Fruit fly (Drosophila melanogaster): ENCODE data around the gene twin.

The twin gene

DNA sequence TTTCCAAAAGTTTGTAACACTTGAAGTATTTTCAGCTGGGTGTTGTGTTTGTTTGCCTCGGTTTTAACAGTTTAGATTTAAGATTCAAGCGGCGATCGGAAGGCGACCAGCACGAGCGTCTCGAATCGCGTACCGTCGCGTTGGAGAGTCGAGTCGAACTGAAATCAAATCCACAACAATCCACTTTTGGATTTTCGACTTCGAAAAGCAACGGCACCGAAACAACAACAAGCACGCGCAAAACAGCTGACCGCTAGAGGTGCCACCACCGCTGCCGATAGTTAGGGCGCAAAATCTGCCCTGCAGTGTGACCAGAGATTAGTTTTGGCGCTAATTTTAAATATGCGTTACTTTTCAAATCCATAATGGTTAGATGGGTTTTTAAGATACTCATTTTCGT, 49.3 kb upstream of the twin start, which contains the start of gene jar (continued):
- TF ChIP-seq repo (GFP tag; optimal IDR thresholded peaks at IDR 0.05), result no peak
- TF ChIP-seq tll (GFP tag; optimal IDR thresholded peaks at IDR 0.05), result peak in 1 of 2 experiments; percentile 7
- TF ChIP-seq CG11560 (tag; IDR thresholded peaks at IDR 0.05), result no peak
- no peak for TF ChIP-seq CG9437 (GFP tag; optimal IDR thresholded peaks at IDR 0.05)
- no peak for TF ChIP-seq CG1602 (GFP tag; optimal IDR thresholded peaks at IDR 0.05)
- no peak for TF ChIP-seq tx (GFP tag; optimal IDR thresholded peaks at IDR 0.05)
- TF ChIP-seq CG7357 (GFP tag; IDR thresholded peaks at IDR 0.05), result no peak
- peak; percentile 61 for TF ChIP-seq Deaf1 (tag; optimal IDR thresholded peaks at IDR 0.05)
- TF ChIP-seq her (GFP tag; optimal IDR thresholded peaks at IDR 0.05), result peak; percentile 12
- TF ChIP-seq Bdp1 (GFP tag; optimal IDR thresholded peaks at IDR 0.05), result peak; percentile 64
- TF ChIP-seq oc (tag; optimal IDR thresholded peaks at IDR 0.05), result peak; percentile 49
- peak; percentile 5 for TF ChIP-seq Blimp-1 (GFP tag; optimal IDR thresholded peaks at IDR 0.05)
- TF ChIP-seq B-H2 (GFP tag; optimal IDR thresholded peaks at IDR 0.05), result peak; percentile 69
- TF ChIP-seq CrebB (tag; optimal IDR thresholded peaks at IDR 0.05), result peak; percentile 70
- TF ChIP-seq CG11398 (GFP tag; optimal IDR thresholded peaks at IDR 0.05), result no peak
- TF ChIP-seq sob (GFP tag; IDR thresholded peaks at IDR 0.05), result peak; percentile 46; the same call in 1 of the 2 replicates
- TF ChIP-seq CG7839 (tag; optimal IDR thresholded peaks at IDR 0.05), result peak; percentile 25
- peak; percentile 98 for TF ChIP-seq Sry-δ (GFP tag; optimal IDR thresholded peaks at IDR 0.05)
- no peak for TF ChIP-seq CG6654 (GFP tag; optimal IDR thresholded peaks at IDR 0.05)
- TF ChIP-seq CG15514 (GFP tag; optimal IDR thresholded peaks at IDR 0.05), result peak; percentile 85
- no peak for TF ChIP-seq tup (GFP tag; optimal IDR thresholded peaks at IDR 0.05)
- TF ChIP-seq CG2889 (GFP tag; IDR thresholded peaks at IDR 0.05), result no peak
- TF ChIP-seq ERR (GFP tag; optimal IDR thresholded peaks at IDR 0.05), result peak; percentile 6
- TF ChIP-seq Eip74EF (GFP tag; optimal IDR thresholded peaks at IDR 0.05), result peak in 1 of 2 experiments; percentile 60
- no peak for TF ChIP-seq CG9817 (tag; optimal IDR thresholded peaks at IDR 0.05)
- TF ChIP-seq MBD-R2 (GFP tag; IDR thresholded peaks at IDR 0.05), result peak; percentile 45; the same call in 1 of the 2 replicates
- peak; percentile 4 for TF ChIP-seq CG13775 (GFP tag; optimal IDR thresholded peaks at IDR 0.05)
- peak; percentile 63 for TF ChIP-seq gcm (GFP tag; optimal IDR thresholded peaks at IDR 0.05)
- TF ChIP-seq caup (GFP tag; optimal IDR thresholded peaks at IDR 0.05; ENCODE audit: severe bottlenecking), result peak; percentile 44
- TF ChIP-seq jumu (GFP tag; optimal IDR thresholded peaks at IDR 0.05), result no peak
- TF ChIP-seq Myb (GFP tag; optimal IDR thresholded peaks at IDR 0.05), result peak; percentile 99
- peak; percentile 14 for TF ChIP-seq dmrt99B (tag; optimal IDR thresholded peaks at IDR 0.05)
- peak; percentile 19 for TF ChIP-seq fu2 (GFP tag; optimal IDR thresholded peaks at IDR 0.05)
- TF ChIP-seq CG2202 (tag; optimal IDR thresholded peaks at IDR 0.05), result peak; percentile 24
- TF ChIP-seq Spps (tag; optimal IDR thresholded peaks at IDR 0.05), result no peak
- TF ChIP-seq Mad (GFP tag; optimal IDR thresholded peaks at IDR 0.05), result no peak
- peak; percentile 25 for TF ChIP-seq nom (GFP tag; optimal IDR thresholded peaks at IDR 0.05)
- peak; percentile 38 for TF ChIP-seq sug (tag; optimal IDR thresholded peaks at IDR 0.05)
- TF ChIP-seq tin (GFP tag; optimal IDR thresholded peaks at IDR 0.05), result no peak
- TF ChIP-seq CG7271 (tag; optimal IDR thresholded peaks at IDR 0.05), result no peak
- no peak for TF ChIP-seq Poxn (GFP tag; IDR thresholded peaks at IDR 0.05)
- 0 out of 2 replicates have a peak, but pooled peaks have one; percentile 17 for TF ChIP-seq Ptx1 (GFP tag; IDR thresholded peaks at IDR 0.05)
- no peak for TF ChIP-seq CG18476 (GFP tag; optimal IDR thresholded peaks at IDR 0.05)
- TF ChIP-seq dimm (GFP tag; IDR thresholded peaks at IDR 0.05), result no peak
- no peak for TF ChIP-seq wor (GFP tag; IDR thresholded peaks at IDR 0.05)
- peak; percentile 14 for TF ChIP-seq Side (GFP tag; optimal IDR thresholded peaks at IDR 0.05)
- TF ChIP-seq en (GFP tag; optimal IDR thresholded peaks at IDR 0.05), result no peak
- TF ChIP-seq CG14050 (GFP tag; IDR thresholded peaks at IDR 0.05), result no peak
- TF ChIP-seq pum (GFP tag; optimal IDR thresholded peaks at IDR 0.05), result no peak
- peak; percentile 71 for TF ChIP-seq CG7987 (GFP tag; optimal IDR thresholded peaks at IDR 0.05)
- TF ChIP-seq Dref (GFP tag; IDR thresholded peaks at IDR 0.05), result peak; percentile 55
